Worm (Caenorhabditis elegans) whole organism, L3 larva: ENCODE data around the gene nhr-52.

Experiments used
- elt-3 ChIP-seq, 3 experiments: fragments of 150-350 bp in 1 of 3; sonication (generic microtip) in 2 of 3; optimal IDR thresholded peaks; 2 replicates in 2 of 3; 4 replicates in 1 of 3; lab custom pipeline; 2014 to 2017; ENCODE audit warnings: missing biosample characterization in 3 of 3, missing genetic modification characterization in 3 of 3
- lin-39 ChIP-seq: fragments of 150-350 bp; optimal IDR thresholded peaks from 2 replicates; lab custom pipeline; 2018; ENCODE audit warnings: missing biosample characterization, missing genetic modification reagents, missing genetic modification characterization
- nhr-237 ChIP-seq: fragments of 150-350 bp; optimal IDR thresholded peaks from 2 replicates; lab custom pipeline; 2014; ENCODE audit warnings: missing biosample characterization, missing genetic modification characterization
- nhr-76 ChIP-seq: fragments of 150-350 bp; sonication (generic microtip); optimal IDR thresholded peaks from 5 replicates; lab custom pipeline; 2014; ENCODE audit warnings: missing biosample characterization, missing genetic modification characterization
- pqm-1 ChIP-seq: fragments of 150-350 bp; optimal IDR thresholded peaks from 2 replicates; lab custom pipeline; 2017; ENCODE audit warnings: missing biosample characterization, missing genetic modification characterization, inconsistent platforms
- skn-1 ChIP-seq: fragments of 150-350 bp; optimal IDR thresholded peaks from 2 replicates; lab custom pipeline; 2014; ENCODE audit warnings: missing biosample characterization, missing genetic modification characterization
- snpc-4 ChIP-seq: fragments of 150-350 bp; optimal IDR thresholded peaks from 2 replicates; lab custom pipeline; 2014; ENCODE audit warnings: missing biosample characterization, missing genetic modification characterization

- TF ChIP-seq pqm-1 (tag; lab: Kevin White, UChicago) (no peak), skn-1 (tag; lab: Kevin White, UChicago) (no peak), nhr-237 (tag; lab: Kevin White, UChicago) (no peak), elt-3 (tag; optimal IDR thresholded peaks at IDR 0.05; lab: Kevin White, UChicago) (no peak), snpc-4 (tag; lab: Kevin White, UChicago) (no peak), nhr-76 (no peak), lin-39 (no peak)
Observed at ce11 chrV:15699799-15700198, 22.5 kb downstream of the nhr-52 start, which contains the start of gene nhr-199.
